Worm (Caenorhabditis elegans): Measurements from ENCODE around the gene Y54G11A.4.
"Not testable (repeated sequence)": the region's sequence is repeated elsewhere in the genome, so short reads cannot be mapped to it uniquely, and the experiment has no call there.

DNA sequence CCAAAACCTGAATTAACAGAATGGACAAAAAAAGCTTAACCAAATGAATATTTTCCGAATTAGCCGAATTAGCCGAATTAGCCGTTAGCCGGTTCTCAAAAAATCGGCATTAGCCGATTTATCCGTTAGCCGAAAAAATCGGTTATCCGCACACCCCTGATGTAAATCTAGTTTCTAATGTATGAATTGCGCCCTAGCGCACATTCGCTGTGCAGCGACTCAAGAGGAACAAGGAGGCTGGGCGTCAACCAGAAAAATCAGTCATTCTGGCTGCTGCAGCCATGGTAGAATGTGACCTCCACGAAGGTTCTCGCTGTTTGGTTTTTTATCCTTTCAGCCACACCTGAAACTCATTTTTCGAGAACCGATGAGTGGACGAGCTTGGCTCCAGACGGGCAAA, 765 bp upstream of the Y54G11A.4 start:
- TF ChIP-seq ztf-11 (tag; optimal IDR thresholded peaks at IDR 0.05); ces-1 (GFP tag; optimal IDR thresholded peaks at IDR 0.05); ceh-88 (GFP tag; IDR thresholded peaks at IDR 0.05); hlh-17 (GFP tag; optimal IDR thresholded peaks at IDR 0.05; ENCODE audit: borderline replicate concordance); unc-130 (tag; optimal IDR thresholded peaks at IDR 0.05); ceh-90 (tag; optimal IDR thresholded peaks at IDR 0.05); hlh-4 (tag; optimal IDR thresholded peaks at IDR 0.05): not testable (repeated sequence)

Data from whole organism, L1 larva.